Fruit fly (Drosophila melanogaster) whole organism, wandering third instar larva: ENCODE data around the gene Gr94a.

ENCODE experiments used
- Abd-B ChIP-seq: fragments of >200 bp; optimal IDR thresholded peaks from 2 replicates; lab custom pipeline; 2017; ENCODE audit warnings: missing biosample characterization, missing genetic modification characterization
- CG32264 ChIP-seq: fragments of 200-800 bp; sonication (Bioruptor generic); optimal IDR thresholded peaks from 2 replicates; lab custom pipeline; 2016; ENCODE audit warnings: missing biosample characterization, missing genetic modification characterization
- CG9705 ChIP-seq: fragments of 200-800 bp; sonication (Bioruptor generic); optimal IDR thresholded peaks from 2 replicates; lab custom pipeline; 2018; ENCODE audit warnings: missing biosample characterization, mild to moderate bottlenecking, missing genetic modification characterization
- CrebA ChIP-seq: fragments of 200-800 bp; sonication (Bioruptor generic); optimal IDR thresholded peaks from 2 replicates; lab custom pipeline; 2016; ENCODE audit warnings: missing biosample characterization, mild to moderate bottlenecking, missing genetic modification characterization, borderline replicate concordance
- Dfd ChIP-seq: fragments of >200 bp; optimal IDR thresholded peaks from 2 replicates; lab custom pipeline; 2017; ENCODE audit warnings: missing biosample characterization, missing genetic modification characterization
- Dif ChIP-seq: fragments of 200-275, 200-300 bp; sonication (Bioruptor generic); optimal IDR thresholded peaks from 2 replicates; lab custom pipeline; 2018; ENCODE audit warnings: missing biosample characterization, missing genetic modification characterization; ENCODE audit not compliant: partially characterized antibody
- GATAd ChIP-seq: sonication (Bioruptor generic); optimal IDR thresholded peaks from 2 replicates; lab custom pipeline; 2016; ENCODE audit warnings: missing biosample characterization, missing genetic modification characterization
- HLH106 ChIP-seq: fragments of 200-800 bp; optimal IDR thresholded peaks from 3 replicates; lab custom pipeline; 2019; ENCODE audit warnings: missing biosample characterization, mild to moderate bottlenecking, missing genetic modification characterization, moderate library complexity
- Hnf4 ChIP-seq: fragments of 200-800 bp; sonication (Bioruptor generic); optimal IDR thresholded peaks from 2 replicates; lab custom pipeline; 2016; ENCODE audit warnings: missing biosample characterization, mild to moderate bottlenecking, missing genetic modification characterization
- Hr78 ChIP-seq: fragments of >200 bp; optimal IDR thresholded peaks from 2 replicates; lab custom pipeline; 2017; ENCODE audit warnings: missing biosample characterization, missing genetic modification characterization
- Hr83 ChIP-seq: fragments of 200-300 bp; sonication (Bioruptor generic); optimal IDR thresholded peaks from 2 replicates; lab custom pipeline; 2016; ENCODE audit warnings: missing biosample characterization, mild to moderate bottlenecking, missing genetic modification characterization, moderate library complexity; ENCODE audit not compliant: poor library complexity, severe bottlenecking
- Jra ChIP-seq: sonication (Bioruptor generic); optimal IDR thresholded peaks from 2 replicates; lab custom pipeline; 2016; ENCODE audit warnings: missing biosample characterization, missing genetic modification characterization
- Mio ChIP-seq: sonication (Bioruptor generic); optimal IDR thresholded peaks from 2 replicates; lab custom pipeline; 2016; ENCODE audit warnings: missing biosample characterization, missing genetic modification characterization
- Myc ChIP-seq: fragments of >200 bp; optimal IDR thresholded peaks from 2 replicates; lab custom pipeline; 2017
- N ChIP-seq: fragments of >200 bp; optimal IDR thresholded peaks from 2 replicates; lab custom pipeline; 2018; ENCODE audit warnings: missing biosample characterization, missing external identifiers, missing genetic modification characterization
- OdsH ChIP-seq: fragments of 200-800 bp; sonication (Bioruptor generic); optimal IDR thresholded peaks from 2 replicates; lab custom pipeline; 2016; ENCODE audit warnings: missing biosample characterization, mild to moderate bottlenecking, missing genetic modification characterization
- Rel ChIP-seq, 2 experiments: fragments of 200-800 bp; sonication (Bioruptor generic) in 1 of 2; optimal IDR thresholded peaks; 2 replicates in 1 of 2; 3 replicates in 1 of 2; lab custom pipeline; 2016 to 2019; ENCODE audit warnings: mild to moderate bottlenecking in 2 of 2, missing biosample characterization in 2 of 2, missing genetic modification characterization in 2 of 2, moderate library complexity in 1 of 2
- Sp1 ChIP-seq: fragments of 200-800 bp; sonication (Bioruptor generic); optimal IDR thresholded peaks from 3 replicates; lab custom pipeline; 2019; ENCODE audit warnings: missing biosample characterization, mild to moderate bottlenecking, missing genetic modification characterization, moderate library complexity
- Vsx2 ChIP-seq: fragments of 200-300, 225-300 bp; sonication (Bioruptor generic); optimal IDR thresholded peaks from 2 replicates; lab custom pipeline; 2018; ENCODE audit warnings: missing biosample characterization, missing genetic modification characterization; ENCODE audit not compliant: partially characterized antibody
- br ChIP-seq: fragments of 200-800 bp; sonication (Bioruptor generic); optimal IDR thresholded peaks from 2 replicates; lab custom pipeline; 2016; ENCODE audit warnings: missing biosample characterization, missing genetic modification characterization
- brk ChIP-seq: fragments of 200-800 bp; sonication (Bioruptor generic); optimal IDR thresholded peaks from 2 replicates; lab custom pipeline; 2016; ENCODE audit warnings: missing biosample characterization, mild to moderate bottlenecking, missing genetic modification characterization
- dl ChIP-seq, 2 experiments: fragments of 175-275, 200-275 bp in 1 of 2; fragments of 200-275 bp in 1 of 2; sonication (Bioruptor generic); optimal IDR thresholded peaks; lab custom pipeline; 2018; ENCODE audit warnings: mild to moderate bottlenecking in 2 of 2, missing biosample characterization in 2 of 2, missing genetic modification characterization in 2 of 2, moderate library complexity in 2 of 2; ENCODE audit not compliant: partially characterized antibody in 2 of 2, insufficient read depth in 1 of 2
- dmrt93B ChIP-seq: fragments of 200-800 bp; sonication (Bioruptor generic); optimal IDR thresholded peaks from 2 replicates; lab custom pipeline; 2018; ENCODE audit warnings: missing biosample characterization, mild to moderate bottlenecking, missing genetic modification characterization
- dsf ChIP-seq: sonication (Bioruptor generic); optimal IDR thresholded peaks from 2 replicates; lab custom pipeline; 2016; ENCODE audit warnings: missing biosample characterization, missing genetic modification characterization, borderline replicate concordance
- ey ChIP-seq: fragments of 200-800 bp; sonication (Bioruptor generic); optimal IDR thresholded peaks from 2 replicates; lab custom pipeline; 2016; ENCODE audit warnings: missing biosample characterization, missing genetic modification characterization
- foxo ChIP-seq, 2 experiments: fragments of 200-800 bp; sonication (Bioruptor generic); optimal IDR thresholded peaks; 2 replicates in 1 of 2; 3 replicates in 1 of 2; lab custom pipeline; 2016 to 2017; ENCODE audit warnings: missing biosample characterization in 2 of 2, missing genetic modification characterization in 2 of 2
- fru ChIP-seq: fragments of 200-800 bp; sonication (Bioruptor generic); optimal IDR thresholded peaks from 3 replicates; lab custom pipeline; 2016; ENCODE audit warnings: missing biosample characterization, mild to moderate bottlenecking, missing genetic modification characterization
- h ChIP-seq: fragments of 200-800 bp; sonication (Bioruptor generic); optimal IDR thresholded peaks from 3 replicates; lab custom pipeline; 2016; ENCODE audit warnings: missing biosample characterization, mild to moderate bottlenecking, missing genetic modification characterization
- jim ChIP-seq: fragments of 175-275, 200-325 bp; sonication (Bioruptor generic); optimal IDR thresholded peaks from 2 replicates; lab custom pipeline; 2016; ENCODE audit warnings: missing biosample characterization, mild to moderate bottlenecking, missing genetic modification characterization
- lola ChIP-seq: fragments of >200 bp; optimal IDR thresholded peaks from 2 replicates; lab custom pipeline; 2017; ENCODE audit warnings: missing biosample characterization, missing genetic modification characterization
- pan ChIP-seq: fragments of >200 bp; optimal IDR thresholded peaks from 2 replicates; lab custom pipeline; 2017
- psq ChIP-seq: fragments of 200-800 bp; sonication (Bioruptor generic); optimal IDR thresholded peaks from 3 replicates; lab custom pipeline; 2017; ENCODE audit warnings: missing biosample characterization, mild to moderate bottlenecking, missing genetic modification characterization, moderate library complexity
- rgr ChIP-seq: fragments of 200-800 bp; sonication (Bioruptor generic); optimal IDR thresholded peaks from 3 replicates; lab custom pipeline; 2016; ENCODE audit warnings: missing biosample characterization, mild to moderate bottlenecking, missing genetic modification characterization
- sage ChIP-seq: fragments of 200-800 bp; sonication (Bioruptor generic); optimal IDR thresholded peaks from 2 replicates; lab custom pipeline; 2016; ENCODE audit warnings: missing biosample characterization, mild to moderate bottlenecking, missing genetic modification characterization
- sv ChIP-seq: fragments of 200-800 bp; sonication (Bioruptor generic); optimal IDR thresholded peaks from 3 replicates; lab custom pipeline; 2016; ENCODE audit warnings: missing biosample characterization, missing genetic modification characterization
- tai ChIP-seq: sonication (Bioruptor generic); optimal IDR thresholded peaks from 2 replicates; lab custom pipeline; 2016; ENCODE audit warnings: missing biosample characterization, missing genetic modification characterization
- usp ChIP-seq: fragments of >200 bp; optimal IDR thresholded peaks from 2 replicates; lab custom pipeline; 2017; ENCODE audit warnings: missing biosample characterization, missing genetic modification characterization
- woc ChIP-seq: sonication (Bioruptor generic); optimal IDR thresholded peaks from 2 replicates; lab custom pipeline; 2016; ENCODE audit warnings: missing biosample characterization, mild to moderate bottlenecking, missing genetic modification characterization

The Gr94a gene

DNA sequence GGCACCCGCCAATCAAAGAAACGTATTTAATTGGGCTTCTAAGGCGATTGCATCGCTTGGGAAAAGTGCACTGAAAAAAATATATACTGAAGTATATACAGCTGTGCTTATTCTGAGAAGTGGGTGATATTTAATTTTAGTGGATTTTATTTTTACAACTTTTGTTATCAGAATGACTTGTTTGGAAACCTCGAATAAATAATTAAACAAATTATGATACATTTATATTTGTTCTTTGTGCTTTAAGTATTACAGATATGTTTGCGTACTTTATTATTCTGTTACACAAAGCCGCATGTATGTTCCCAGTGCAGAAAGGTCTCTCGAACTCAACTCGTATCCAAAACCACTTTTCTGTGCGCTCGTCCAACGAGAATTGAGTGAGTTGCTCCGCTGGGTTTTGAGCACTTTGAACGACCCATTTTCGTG lies 2.8 kb upstream of the Gr94a start:
- TF ChIP-seq CG9705 (GFP tag; lab: Kevin White, UChicago) (peak; percentile 72), CrebA (GFP tag; lab: Kevin White, UChicago) (no peak), rgr (GFP tag; lab: Kevin White, UChicago) (peak; percentile 78), Hnf4 (GFP tag; lab: Kevin White, UChicago) (peak; percentile 54), usp (no peak), psq (GFP tag; lab: Kevin White, UChicago) (peak; percentile 71), Vsx2 (no peak), pan (lab: Kevin White, UChicago) (no peak), GATAd (GFP tag; lab: Kevin White, UChicago) (peak; percentile 20), Sp1 (peak; percentile 90), Hr78 (GFP tag; lab: Kevin White, UChicago) (no peak), lola (GFP tag; lab: Kevin White, UChicago) (no peak), brk (no peak), sv (peak; percentile 26), Abd-B (GFP tag; lab: Kevin White, UChicago) (no peak), jim (no peak), OdsH (GFP tag; lab: Kevin White, UChicago) (peak; percentile 85), Jra (peak; percentile 62), foxo (GFP tag; optimal IDR thresholded peaks at IDR 0.05; lab: Kevin White, UChicago) (peak in 1 of 2 experiments; percentile 84), ey (GFP tag; lab: Kevin White, UChicago) (peak; percentile 79), Myc (lab: Kevin White, UChicago) (no peak), dl (GFP tag; optimal IDR thresholded peaks at IDR 0.05; lab: Kevin White, UChicago; ENCODE audit: insufficient read depth in 1 of 2, partially characterized antibody in 2 of 2) (no peak), fru (GFP tag; lab: Kevin White, UChicago) (peak; percentile 84), CG32264 (GFP tag; lab: Kevin White, UChicago) (peak; percentile 1), HLH106 (tag; lab: Kevin White, UChicago) (peak; percentile 89), dsf (GFP tag; lab: Kevin White, UChicago) (peak; percentile 57), br (GFP tag; lab: Kevin White, UChicago) (peak; percentile 72), Rel (GFP tag; optimal IDR thresholded peaks at IDR 0.05; lab: Kevin White, UChicago) (no peak), Rel (tag; optimal IDR thresholded peaks at IDR 0.05; lab: Kevin White, UChicago) (peak; percentile 39), tai (GFP tag; lab: Kevin White, UChicago) (peak; percentile 72), woc (GFP tag; lab: Kevin White, UChicago) (peak; percentile 85), Dfd (no peak), dmrt93B (GFP tag; lab: Kevin White, UChicago) (peak; percentile 80), h (peak; percentile 84), sage (GFP tag; lab: Kevin White, UChicago) (peak; percentile 63), N (GFP tag; lab: Kevin White, UChicago) (no peak), Hr83 (GFP tag; lab: Kevin White, UChicago) (no peak), Dif (GFP tag; lab: Kevin White, UChicago) (no peak), Mio (GFP tag; lab: Kevin White, UChicago) (no peak)

DNA sequence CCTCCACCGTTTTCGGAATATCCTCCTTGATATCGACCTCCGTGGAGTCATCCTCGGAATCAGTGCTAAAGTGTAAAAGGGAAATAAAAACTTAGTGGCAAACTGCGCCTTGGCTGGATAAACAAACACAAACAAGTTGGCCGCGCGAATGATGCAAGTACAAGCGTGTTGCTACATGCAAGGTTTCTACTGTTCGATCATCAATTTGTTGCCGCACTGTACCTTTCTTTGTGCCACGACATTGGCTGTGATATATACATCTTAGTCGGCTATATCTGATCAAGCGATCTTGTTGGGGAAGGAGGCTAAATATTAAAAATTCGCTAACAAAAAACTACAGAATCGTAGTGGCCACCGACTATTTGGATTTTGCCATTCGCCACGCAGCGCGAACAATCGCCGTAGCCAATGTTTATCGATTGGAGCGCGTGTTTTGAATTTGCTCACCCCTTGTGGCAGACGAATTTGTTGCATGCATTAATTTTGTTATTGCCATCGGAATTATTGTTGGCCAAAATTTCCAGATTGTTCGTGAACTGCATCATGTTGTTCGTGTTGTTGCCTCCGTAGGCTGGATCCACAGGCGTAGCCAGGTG lies 1.7 kb downstream of the Gr94a start:
- no peak for TF ChIP-seq Vsx2
- no peak for TF ChIP-seq lola (GFP tag; lab: Kevin White, UChicago)
- TF ChIP-seq fru (GFP tag; lab: Kevin White, UChicago) = no peak
- TF ChIP-seq h = no peak
- TF ChIP-seq br (GFP tag; lab: Kevin White, UChicago) = no peak
- TF ChIP-seq CrebA (GFP tag; lab: Kevin White, UChicago) = no peak
- TF ChIP-seq Hnf4 (GFP tag; lab: Kevin White, UChicago) = no peak
- TF ChIP-seq dmrt93B (GFP tag; lab: Kevin White, UChicago) = no peak
- TF ChIP-seq GATAd (GFP tag; lab: Kevin White, UChicago) = no peak
